Fruit fly (Drosophila melanogaster) whole organism, embryonic: ENCODE measurements around the gene Psa.

ENCODE experiments used
- B-H1 ChIP-seq: fragments of 200-800 bp; sonication (Bioruptor generic); IDR thresholded peaks from 3 replicates; pipeline ENCODE4 v1.3.6; 2022; ENCODE audit warnings: missing biosample characterization, missing genetic modification characterization
- Blimp-1 ChIP-seq: fragments of 200-800 bp; sonication (Bioruptor generic); optimal IDR thresholded peaks from 3 replicates; lab custom pipeline; 2018; ENCODE audit warnings: missing biosample characterization, missing genetic modification characterization, mild to moderate bottlenecking, moderate library complexity, missing genetic modification reagents
- C15 ChIP-seq: fragments of 200-800 bp; sonication (Bioruptor generic); IDR thresholded peaks from 3 replicates; pipeline ENCODE4 v1.3.6; 2022; ENCODE audit warnings: missing biosample characterization, missing genetic modification characterization
- CG1024 ChIP-seq: fragments of 200-800 bp; sonication (Bioruptor generic); IDR thresholded peaks from 2 replicates; pipeline ENCODE4 v1.3.6; 2022; ENCODE audit warnings: missing biosample characterization, missing genetic modification characterization
- CG10321 ChIP-seq: fragments of 200-800 bp; sonication (Bioruptor generic); IDR thresholded peaks from 2 replicates; pipeline ENCODE4 v1.3.6; 2022; ENCODE audit warnings: missing biosample characterization, missing genetic modification characterization
- CG10462 ChIP-seq: fragments of 200-800 bp; sonication (Bioruptor generic); optimal IDR thresholded peaks from 2 replicates; lab custom pipeline; 2016; ENCODE audit warnings: missing biosample characterization, missing genetic modification characterization
- CG10565 ChIP-seq: fragments of 200-800 bp; sonication (Bioruptor generic); optimal IDR thresholded peaks from 3 replicates; lab custom pipeline; 2016; ENCODE audit warnings: missing biosample characterization, mild to moderate bottlenecking, missing genetic modification characterization
- CG15011 ChIP-seq: fragments of 200-800 bp; sonication (Bioruptor generic); optimal IDR thresholded peaks from 3 replicates; lab custom pipeline; 2018; ENCODE audit warnings: missing biosample characterization, mild to moderate bottlenecking, missing genetic modification characterization
- CG17328 ChIP-seq: fragments of 200-800 bp; sonication (Bioruptor generic); IDR thresholded peaks from 2 replicates; pipeline ENCODE4 v1.3.6; 2022; ENCODE audit warnings: missing biosample characterization, missing genetic modification characterization
- CG2712 ChIP-seq: fragments of 200-800 bp; optimal IDR thresholded peaks from 3 replicates; lab custom pipeline; 2019; ENCODE audit warnings: missing biosample characterization, mild to moderate bottlenecking, missing genetic modification characterization, moderate library complexity
- CG30020 ChIP-seq: fragments of 200-800 bp; optimal IDR thresholded peaks from 2 replicates; lab custom pipeline; 2019; ENCODE audit warnings: missing biosample characterization, mild to moderate bottlenecking, missing genetic modification characterization, moderate library complexity
- CG31441 ChIP-seq: fragments of 200-800 bp; sonication (Bioruptor generic); IDR thresholded peaks from 2 replicates; pipeline ENCODE4 v1.3.6; 2022; ENCODE audit warnings: missing biosample characterization, missing genetic modification characterization
- CG33213 ChIP-seq: fragments of 200-800 bp; sonication (Bioruptor generic); optimal IDR thresholded peaks from 3 replicates; lab custom pipeline; 2016; ENCODE audit warnings: missing biosample characterization, missing genetic modification characterization
- CG4360 ChIP-seq: fragments of 200-800 bp; sonication (Bioruptor generic); IDR thresholded peaks from 2 replicates; pipeline ENCODE4 v1.3.6; 2022; ENCODE audit warnings: missing biosample characterization, missing genetic modification characterization
- CG4424 ChIP-seq: fragments of 200-800 bp; sonication (Bioruptor generic); optimal IDR thresholded peaks from 3 replicates; lab custom pipeline; 2016; ENCODE audit warnings: missing biosample characterization, missing genetic modification characterization
- CG6175 ChIP-seq: fragments of 200-800 bp; sonication (Bioruptor generic); IDR thresholded peaks from 3 replicates; pipeline ENCODE4 v1.3.6; 2022; ENCODE audit warnings: missing biosample characterization, missing genetic modification characterization
- CG7556 ChIP-seq: fragments of 200-800 bp; sonication (Bioruptor generic); optimal IDR thresholded peaks from 2 replicates; lab custom pipeline; 2017; ENCODE audit warnings: missing biosample characterization, mild to moderate bottlenecking, missing genetic modification characterization
- CG8924 ChIP-seq: fragments of 200-800 bp; optimal IDR thresholded peaks from 3 replicates; lab custom pipeline; 2019; ENCODE audit warnings: missing biosample characterization, mild to moderate bottlenecking, missing genetic modification characterization, moderate library complexity
- CHES-1-like ChIP-seq: fragments of 200-800 bp; sonication (Bioruptor generic); optimal IDR thresholded peaks from 2 replicates; lab custom pipeline; 2016; ENCODE audit warnings: missing biosample characterization, missing genetic modification characterization
- CTCF ChIP-seq: fragments of 200-800 bp; sonication (Bioruptor generic); optimal IDR thresholded peaks from 2 replicates; lab custom pipeline; 2017; ENCODE audit warnings: missing biosample characterization, mild to moderate bottlenecking, missing genetic modification characterization, moderate library complexity
- Chrac-16 ChIP-seq: fragments of 200-800 bp; sonication (Bioruptor generic); optimal IDR thresholded peaks from 3 replicates; lab custom pipeline; 2016; ENCODE audit warnings: missing biosample characterization, missing genetic modification characterization
- ERR ChIP-seq: fragments of 200-800 bp; sonication (Bioruptor generic); optimal IDR thresholded peaks from 2 replicates; lab custom pipeline; 2016; ENCODE audit warnings: missing biosample characterization, missing genetic modification characterization
- GATAe ChIP-seq: fragments of 200-800 bp; sonication (Bioruptor generic); conservative IDR thresholded peaks from 2 replicates; pipeline ENCODE4 v1.3.6; 2022; ENCODE audit warnings: missing biosample characterization, missing genetic modification characterization
- HLHmδ ChIP-seq: fragments of 200-800 bp; sonication (Bioruptor generic); optimal IDR thresholded peaks from 2 replicates; lab custom pipeline; 2018; ENCODE audit warnings: missing biosample characterization, mild to moderate bottlenecking, missing genetic modification characterization, moderate library complexity
- Hey ChIP-seq: fragments of 200-800 bp; sonication (Bioruptor generic); optimal IDR thresholded peaks from 3 replicates; lab custom pipeline; 2018; ENCODE audit warnings: missing biosample characterization, mild to moderate bottlenecking, missing genetic modification characterization
- Hmx ChIP-seq: fragments of 200-800 bp; sonication (Bioruptor generic); optimal IDR thresholded peaks from 2 replicates; lab custom pipeline; 2016; ENCODE audit warnings: missing biosample characterization, missing genetic modification characterization
- MTF-1 ChIP-seq: fragments of 200-800 bp; sonication (Bioruptor generic); optimal IDR thresholded peaks from 2 replicates; lab custom pipeline; 2018; ENCODE audit warnings: missing biosample characterization, mild to moderate bottlenecking, missing genetic modification characterization, borderline replicate concordance
- NC2β ChIP-seq: fragments of 200-800 bp; sonication (Bioruptor generic); optimal IDR thresholded peaks from 2 replicates; lab custom pipeline; 2016; ENCODE audit warnings: missing biosample characterization, missing genetic modification characterization
- Nf-YA ChIP-seq: fragments of 200-800 bp; sonication (Bioruptor generic); IDR thresholded peaks from 2 replicates; pipeline ENCODE4 v1.3.6; 2022; ENCODE audit warnings: missing biosample characterization, missing genetic modification characterization
- Nf-YB ChIP-seq: fragments of 200-800 bp; sonication (Bioruptor generic); optimal IDR thresholded peaks from 3 replicates; lab custom pipeline; 2019; ENCODE audit warnings: missing biosample characterization, mild to moderate bottlenecking, missing genetic modification characterization, moderate library complexity
- Rfx ChIP-seq: fragments of 200-800 bp; sonication (Bioruptor generic); IDR thresholded peaks from 2 replicates; pipeline ENCODE4 v1.3.6; 2022; ENCODE audit warnings: missing biosample characterization, missing genetic modification characterization
- Side ChIP-seq: fragments of 200-800 bp; sonication (Bioruptor generic); optimal IDR thresholded peaks from 2 replicates; lab custom pipeline; 2016; ENCODE audit warnings: missing biosample characterization, missing genetic modification characterization
- Tbp ChIP-seq: fragments of >200 bp; optimal IDR thresholded peaks from 2 replicates; lab custom pipeline; 2018; ENCODE audit warnings: missing biosample characterization, missing genetic modification characterization
- Xbp1 ChIP-seq: fragments of 200-800 bp; sonication (Bioruptor generic); optimal IDR thresholded peaks from 3 replicates; lab custom pipeline; 2016; ENCODE audit warnings: missing biosample characterization, mild to moderate bottlenecking, missing genetic modification characterization
- ap ChIP-seq: fragments of 200-800 bp; sonication (Bioruptor generic); IDR thresholded peaks from 2 replicates; pipeline ENCODE4 v1.3.6; 2022; ENCODE audit warnings: missing biosample characterization, missing genetic modification characterization
- bowl ChIP-seq: fragments of 200-800 bp; sonication (Bioruptor generic); IDR thresholded peaks from 2 replicates; pipeline ENCODE4 v1.3.6; 2022; ENCODE audit warnings: missing biosample characterization, missing genetic modification characterization
- corto ChIP-seq: fragments of 200-800 bp; sonication (Bioruptor generic); optimal IDR thresholded peaks from 2 replicates; lab custom pipeline; 2016; ENCODE audit warnings: missing biosample characterization, mild to moderate bottlenecking, missing genetic modification characterization, moderate library complexity
- fd3F ChIP-seq: fragments of 200-800 bp; sonication (Bioruptor generic); optimal IDR thresholded peaks from 2 replicates; lab custom pipeline; 2018; ENCODE audit warnings: missing biosample characterization, mild to moderate bottlenecking, missing genetic modification characterization, moderate library complexity
- fru ChIP-seq: fragments of >200 bp; optimal IDR thresholded peaks from 2 replicates; lab custom pipeline; 2017
- ftz-f1 ChIP-seq: fragments of 200-800 bp; sonication (Bioruptor generic); optimal IDR thresholded peaks from 2 replicates; lab custom pipeline; 2016; ENCODE audit warnings: missing biosample characterization, missing genetic modification characterization
- h ChIP-seq: fragments of >200 bp; optimal IDR thresholded peaks from 2 replicates; lab custom pipeline; 2017
- her ChIP-seq: fragments of 200-800 bp; sonication (Bioruptor generic); optimal IDR thresholded peaks from 2 replicates; lab custom pipeline; 2016; ENCODE audit warnings: missing biosample characterization, missing genetic modification characterization
- ken ChIP-seq: fragments of 200-800 bp; sonication (Bioruptor generic); IDR thresholded peaks from 3 replicates; pipeline ENCODE4 v1.3.6; 2022; ENCODE audit warnings: missing biosample characterization, missing genetic modification characterization
- lab ChIP-seq: fragments of 200-800 bp; sonication (Bioruptor generic); optimal IDR thresholded peaks from 3 replicates; lab custom pipeline; 2017; ENCODE audit warnings: missing biosample characterization, missing genetic modification characterization, mild to moderate bottlenecking, moderate library complexity, missing genetic modification reagents
- mirr ChIP-seq: fragments of 200-800 bp; sonication (Bioruptor generic); optimal IDR thresholded peaks from 3 replicates; lab custom pipeline; 2018; ENCODE audit warnings: missing biosample characterization, mild to moderate bottlenecking, missing genetic modification characterization
- onecut ChIP-seq: fragments of 200-800 bp; sonication (Bioruptor generic); IDR thresholded peaks from 2 replicates; pipeline ENCODE4 v1.3.6; 2022; ENCODE audit warnings: missing biosample characterization, missing genetic modification characterization
- sisA ChIP-seq: fragments of 200-800 bp; sonication (Bioruptor generic); IDR thresholded peaks from 2 replicates; pipeline ENCODE4 v1.3.6; 2022; ENCODE audit warnings: missing biosample characterization, missing genetic modification characterization
- slp2 ChIP-seq: fragments of 200-800 bp; sonication (Bioruptor generic); optimal IDR thresholded peaks from 2 replicates; lab custom pipeline; 2016; ENCODE audit warnings: missing biosample characterization, missing genetic modification characterization
- sob ChIP-seq: fragments of 200-800 bp; sonication (Bioruptor generic); IDR thresholded peaks from 2 replicates; pipeline ENCODE4 v1.3.6; 2022; ENCODE audit warnings: missing biosample characterization, missing genetic modification characterization
- stc ChIP-seq: fragments of 200-800 bp; sonication (Bioruptor generic); IDR thresholded peaks from 2 replicates; pipeline ENCODE4 v1.3.6; 2022; ENCODE audit warnings: missing biosample characterization, missing genetic modification characterization
- tin ChIP-seq: fragments of 200-800 bp; sonication (Bioruptor generic); optimal IDR thresholded peaks from 3 replicates; lab custom pipeline; 2016; ENCODE audit warnings: missing biosample characterization, missing genetic modification characterization
- trh ChIP-seq: fragments of 200-800 bp; sonication (Bioruptor generic); optimal IDR thresholded peaks from 2 replicates; lab custom pipeline; 2016; ENCODE audit warnings: missing biosample characterization, missing genetic modification characterization
- tup ChIP-seq: fragments of 200-800 bp; sonication (Bioruptor generic); optimal IDR thresholded peaks from 2 replicates; lab custom pipeline; 2016; ENCODE audit warnings: missing biosample characterization, mild to moderate bottlenecking, missing genetic modification characterization, moderate library complexity

The Psa gene

dm6 chr3L:1546349-1547116 lies 43.9 kb downstream of the Psa start (continued):
- TF ChIP-seq CG33213 (no peak), h (no peak), ap (GFP tag; lab: Robert Waterston, UW) (no peak), tin (GFP tag; lab: Kevin White, UChicago) (no peak), mirr (GFP tag; lab: Kevin White, UChicago) (peak; percentile 49), CG7556 (no peak), CG15011 (GFP tag; lab: Kevin White, UChicago) (no peak), fru (lab: Kevin White, UChicago) (no peak), CG8924 (tag; lab: Kevin White, UChicago) (no peak), CG17328 (GFP tag; lab: Robert Waterston, UW) (no peak), stc (GFP tag; lab: Robert Waterston, UW) (no peak), lab (GFP tag; lab: Kevin White, UChicago) (peak; percentile 31), HLHmδ (GFP tag; lab: Kevin White, UChicago) (no peak), CG6175 (GFP tag; lab: Robert Waterston, UW) (peak; percentile 84; the same call in 2 of the 3 replicates), CG31441 (no peak), ftz-f1 (peak; percentile 24), Chrac-16 (GFP tag; lab: Kevin White, UChicago) (no peak), her (GFP tag; lab: Kevin White, UChicago) (no peak), CG4360 (GFP tag; lab: Robert Waterston, UW) (0 out of 2 replicates have a peak, but pooled peaks have one; percentile 22), Nf-YA (GFP tag; lab: Robert Waterston, UW) (no peak), Xbp1 (GFP tag; lab: Kevin White, UChicago) (peak; percentile 80), CG10462 (GFP tag; lab: Kevin White, UChicago) (peak; percentile 18), Nf-YB (no peak), slp2 (no peak), corto (GFP tag; lab: Kevin White, UChicago) (no peak), C15 (GFP tag; lab: Robert Waterston, UW) (no peak), Hey (tag; lab: Kevin White, UChicago) (no peak), CG10565 (GFP tag; lab: Kevin White, UChicago) (no peak), ken (GFP tag; lab: Robert Waterston, UW) (no peak), CG10321 (GFP tag; lab: Robert Waterston, UW) (peak; percentile 86), CG4424 (GFP tag; lab: Kevin White, UChicago) (no peak), sob (GFP tag; lab: Robert Waterston, UW) (no peak), bowl (no peak), Blimp-1 (GFP tag; lab: Kevin White, UChicago) (peak; percentile 19), trh (GFP tag; lab: Kevin White, UChicago) (no peak), CG1024 (GFP tag; lab: Robert Waterston, UW) (no peak), GATAe (GFP tag; lab: Robert Waterston, UW) (no peak; the same call in 1 of the 2 replicates), CG2712 (tag; lab: Kevin White, UChicago) (peak; percentile 21), fd3F (no peak), tup (GFP tag; lab: Kevin White, UChicago) (no peak), ERR (GFP tag; lab: Kevin White, UChicago) (no peak), Side (GFP tag; lab: Kevin White, UChicago) (no peak), Hmx (GFP tag; lab: Kevin White, UChicago) (no peak), B-H1 (GFP tag; lab: Robert Waterston, UW) (no peak), CG30020 (tag; lab: Kevin White, UChicago) (no peak), NC2β (GFP tag; lab: Kevin White, UChicago) (no peak), Rfx (no peak), CHES-1-like (GFP tag; lab: Kevin White, UChicago) (peak; percentile 29), MTF-1 (GFP tag; lab: Kevin White, UChicago) (peak; percentile 7), Tbp (GFP tag; lab: Kevin White, UChicago) (no peak), sisA (no peak), onecut (GFP tag; lab: Robert Waterston, UW) (peak; percentile 98), CTCF (GFP tag; lab: Kevin White, UChicago) (peak; percentile 29)
